Fruit fly (Drosophila melanogaster): ENCODE data around the gene CG43084.

- TF ChIP-seq bab1 (GFP tag; optimal IDR thresholded peaks at IDR 0.05), result no peak
- TF ChIP-seq CG5204 (GFP tag; optimal IDR thresholded peaks at IDR 0.05), result no peak
These were observed 13.6 kb downstream of the CG43084 start for dm6 chr3L:15664199-15664794.

Measured in whole organism, adult.